Worm (Caenorhabditis elegans): ENCODE data around the gene fbxa-90.

The fbxa-90 gene

ce11 chrV:17016787-17017186 lies 50.2 kb downstream of the fbxa-90 start, which contains the start of gene srh-97:
srh-97 (plus strand) TSS chrV:17017087.
- peak; percentile 25 for TF ChIP-seq hlh-4 (tag; optimal IDR thresholded peaks at IDR 0.05)
- TF ChIP-seq tlp-1 (tag; optimal IDR thresholded peaks at IDR 0.05): no peak
